Worm (Caenorhabditis elegans): Measurements from ENCODE around the gene K08F9.1.

K08F9.1 gene

ce11 chrV:15136772-15137171 is 6.4 kb downstream of the K08F9.1 start, which contains the start of gene aipl-1:
aipl-1 (minus strand) TSS chrV:15136801.
- TF ChIP-seq F49E8.2 (tag; optimal IDR thresholded peaks at IDR 0.05; ENCODE audit: insufficient read depth) (peak; percentile 77), snpc-4 (GFP tag; optimal IDR thresholded peaks at IDR 0.05) (no peak), snpc-4 (tag; optimal IDR thresholded peaks at IDR 0.05) (peak in 3 of 4 experiments; percentile 5 to 66 (median 53)), attf-6 (GFP tag; IDR thresholded peaks at IDR 0.05) (no peak), B0035.1 (tag; optimal IDR thresholded peaks at IDR 0.05) (no peak), sdz-38 (tag; optimal IDR thresholded peaks at IDR 0.05) (no peak), dox-1 (GFP tag; IDR thresholded peaks at IDR 0.05) (peak; percentile 73), lir-1 (GFP tag; conservative IDR thresholded peaks at IDR 0.05) (no peak), D2030.7 (GFP tag; IDR thresholded peaks at IDR 0.05) (peak; percentile 79), tbp1 (GFP tag; optimal IDR thresholded peaks at IDR 0.05) (peak; percentile 34), hlh-12 (tag; optimal IDR thresholded peaks at IDR 0.05) (no peak), bed-1 (GFP tag; IDR thresholded peaks at IDR 0.05) (no peak), ets-4 (GFP tag; optimal IDR thresholded peaks at IDR 0.05) (no peak), unc-130 (GFP tag; optimal IDR thresholded peaks at IDR 0.05) (no peak), F23B12.7 (tag; optimal IDR thresholded peaks at IDR 0.05; ENCODE audit: insufficient read depth) (peak; percentile 76), nfya-1 (tag; optimal IDR thresholded peaks at IDR 0.05; ENCODE audit: borderline replicate concordance, insufficient read depth) (no peak), nhr-120 (GFP tag; IDR thresholded peaks at IDR 0.05) (no peak), die-1 (tag; optimal IDR thresholded peaks at IDR 0.05) (no peak), ccch-3 (GFP tag; optimal IDR thresholded peaks at IDR 0.05) (no peak), atf-7 (tag; optimal IDR thresholded peaks at IDR 0.05) (no peak), lin-54 (GFP tag; optimal IDR thresholded peaks at IDR 0.05) (peak; percentile 62), rec-8 (tag; optimal IDR thresholded peaks at IDR 0.05) (no peak), Y67H2A.10 (GFP tag; conservative IDR thresholded peaks at IDR 0.05) (0 out of 2 replicates have a peak, but pooled peaks have one; percentile 15), rcor-1 (GFP tag; IDR thresholded peaks at IDR 0.05) (peak; percentile 51; the same call in 1 of the 2 replicates), zim-3 (tag; optimal IDR thresholded peaks at IDR 0.05) (no peak), ceh-79 (tag; optimal IDR thresholded peaks at IDR 0.05) (no peak), aptf-2 (GFP tag; conservative IDR thresholded peaks at IDR 0.05) (0 out of 2 replicates have a peak, but pooled peaks have one; percentile 28), ekl-4 (GFP tag; IDR thresholded peaks at IDR 0.05) (no peak), ztf-25 (GFP tag; IDR thresholded peaks at IDR 0.05) (no peak), nhr-80 (tag; optimal IDR thresholded peaks at IDR 0.05) (peak; percentile 2), B0019.2 (GFP tag; conservative IDR thresholded peaks at IDR 0.05) (0 out of 2 replicates have a peak, but pooled peaks have one; percentile 42), F33H1.4 (GFP tag; IDR thresholded peaks at IDR 0.05) (0 out of 2 replicates have a peak, but pooled peaks have one; percentile 31), F52B5.7 (tag; optimal IDR thresholded peaks at IDR 0.05) (no peak), ceh-100 (GFP tag; IDR thresholded peaks at IDR 0.05) (peak; percentile 95), ceh-91 (GFP tag; IDR thresholded peaks at IDR 0.05) (peak; percentile 46), ZK185.1 (tag; optimal IDR thresholded peaks at IDR 0.05; ENCODE audit: poor library complexity, severe bottlenecking) (peak; percentile 6), cebp-1 (GFP tag; IDR thresholded peaks at IDR 0.05) (0 out of 2 replicates have a peak, but pooled peaks have one; percentile 36), cebp-1 (tag; optimal IDR thresholded peaks at IDR 0.05) (no peak), egl-18 (GFP tag; IDR thresholded peaks at IDR 0.05) (no peak), lsy-27 (tag; optimal IDR thresholded peaks at IDR 0.05; ENCODE audit: borderline replicate concordance, insufficient read depth) (no peak), unc-62 (GFP tag; optimal IDR thresholded peaks at IDR 0.05) (no peak), lsl-1 (GFP tag; optimal IDR thresholded peaks at IDR 0.05) (peak; percentile 48), chd-7 (tag; optimal IDR thresholded peaks at IDR 0.05) (no peak), F55B11.4 (tag; optimal IDR thresholded peaks at IDR 0.05; ENCODE audit: borderline replicate concordance, insufficient read depth) (no peak), tbx-9 (tag; optimal IDR thresholded peaks at IDR 0.05; ENCODE audit: borderline replicate concordance) (no peak), madf-6 (GFP tag; IDR thresholded peaks at IDR 0.05) (peak; percentile 40; the same call in 1 of the 2 replicates), Y79H2A.3 (GFP tag; conservative IDR thresholded peaks at IDR 0.05) (no peak), dpl-1 (GFP tag; optimal IDR thresholded peaks at IDR 0.05) (peak; percentile 7)
